Fruit fly (Drosophila melanogaster): ENCODE results near the gene CG31550.

The CG31550 gene

DNA sequence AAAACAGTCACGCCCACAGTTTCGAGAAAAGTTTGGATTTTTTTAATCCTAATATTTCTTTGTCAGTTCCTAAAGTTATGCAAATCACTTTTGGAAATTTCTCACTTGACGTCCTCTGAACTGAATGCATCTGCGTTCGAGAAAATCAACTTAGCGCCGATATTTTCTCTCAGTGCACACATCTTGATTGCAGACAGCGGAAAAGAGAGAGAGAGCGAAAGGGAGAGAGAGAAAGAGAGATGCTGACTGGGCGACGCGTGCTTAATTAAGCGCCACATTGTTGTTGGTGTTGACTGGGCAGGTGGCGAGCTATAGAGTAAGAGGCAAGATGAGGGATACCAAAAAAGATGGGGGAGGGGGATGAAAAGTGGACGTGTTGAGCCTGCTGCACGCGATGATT lies 33.3 kb downstream of the CG31550 start (continued):
- TF ChIP-seq Mad (GFP tag; optimal IDR thresholded peaks at IDR 0.05), result peak; percentile 50
- peak; percentile 52 for TF ChIP-seq lmd (GFP tag; IDR thresholded peaks at IDR 0.05)
- no peak for TF ChIP-seq pan (optimal IDR thresholded peaks at IDR 0.05)
- TF ChIP-seq pan (GFP tag; optimal IDR thresholded peaks at IDR 0.05 in 1 of 2, IDR thresholded peaks at IDR 0.05 in 1 of 2), result peak in 1 of 2 experiments; percentile 66
- peak; percentile 61 for TF ChIP-seq CG4424 (GFP tag; optimal IDR thresholded peaks at IDR 0.05)
- TF ChIP-seq CG17612 (GFP tag; IDR thresholded peaks at IDR 0.05), result no peak
- TF ChIP-seq zf30C (GFP tag; optimal IDR thresholded peaks at IDR 0.05), result peak; percentile 69
- TF ChIP-seq Dad (GFP tag; optimal IDR thresholded peaks at IDR 0.05), result peak; percentile 49
- TF ChIP-seq vvl (GFP tag; IDR thresholded peaks at IDR 0.05), result peak; percentile 61
- no peak for TF ChIP-seq CG12299 (tag; optimal IDR thresholded peaks at IDR 0.05)
- no peak for TF ChIP-seq Fer1 (GFP tag; optimal IDR thresholded peaks at IDR 0.05)
- no peak for TF ChIP-seq ssp (GFP tag; IDR thresholded peaks at IDR 0.05)
- TF ChIP-seq gro (GFP tag; optimal IDR thresholded peaks at IDR 0.05), result no peak
- TF ChIP-seq row (GFP tag; IDR thresholded peaks at IDR 0.05), result peak; percentile 61
- peak; percentile 34 for TF ChIP-seq Bdp1 (GFP tag; optimal IDR thresholded peaks at IDR 0.05)
- TF ChIP-seq CG13775 (GFP tag; optimal IDR thresholded peaks at IDR 0.05), result no peak
- TF ChIP-seq Camta (GFP tag; optimal IDR thresholded peaks at IDR 0.05), result peak; percentile 1
- peak; percentile 51; the same call in 1 of the 3 replicates for TF ChIP-seq CG34422 (GFP tag; IDR thresholded peaks at IDR 0.05)
- TF ChIP-seq Mrtf (GFP tag; IDR thresholded peaks at IDR 0.05), result 0 out of 3 replicates have a peak, but pooled peaks have one; percentile 47
- TF ChIP-seq scrt (GFP tag; optimal IDR thresholded peaks at IDR 0.05), result no peak
- TF ChIP-seq pros (GFP tag; optimal IDR thresholded peaks at IDR 0.05), result no peak
- TF ChIP-seq Nf-YB (GFP tag; optimal IDR thresholded peaks at IDR 0.05), result no peak
- TF ChIP-seq CG4328 (GFP tag; optimal IDR thresholded peaks at IDR 0.05), result no peak
- TF ChIP-seq ken (GFP tag; IDR thresholded peaks at IDR 0.05), result peak; percentile 60; the same call in 1 of the 3 replicates
- TF ChIP-seq Nf-YC (tag; optimal IDR thresholded peaks at IDR 0.05), result no peak
- no peak for TF ChIP-seq ash1 (GFP tag; optimal IDR thresholded peaks at IDR 0.05)
- TF ChIP-seq Deaf1 (tag; optimal IDR thresholded peaks at IDR 0.05), result no peak
- peak; percentile 32; the same call in 1 of the 2 replicates for TF ChIP-seq HLH3B (GFP tag; IDR thresholded peaks at IDR 0.05)
- TF ChIP-seq pfk (GFP tag; optimal IDR thresholded peaks at IDR 0.05), result no peak
- TF ChIP-seq tap (tag; optimal IDR thresholded peaks at IDR 0.05), result peak; percentile 60
- TF ChIP-seq BtbVII (GFP tag; optimal IDR thresholded peaks at IDR 0.05), result no peak
- no peak for TF ChIP-seq CG13123 (GFP tag; optimal IDR thresholded peaks at IDR 0.05)
- peak; percentile 10 for TF ChIP-seq Asciz (GFP tag; optimal IDR thresholded peaks at IDR 0.05)
- peak; percentile 46 for TF ChIP-seq onecut (GFP tag; IDR thresholded peaks at IDR 0.05)
- TF ChIP-seq CG11247 (GFP tag; IDR thresholded peaks at IDR 0.05), result no peak
- TF ChIP-seq CG13296 (GFP tag; optimal IDR thresholded peaks at IDR 0.05), result no peak
- no peak for TF ChIP-seq twi (tag; optimal IDR thresholded peaks at IDR 0.05)
- peak; percentile 40 for TF ChIP-seq repo (GFP tag; optimal IDR thresholded peaks at IDR 0.05)
- TF ChIP-seq CG12744 (GFP tag; optimal IDR thresholded peaks at IDR 0.05), result peak; percentile 5
- no peak for TF ChIP-seq Dfd (GFP tag; optimal IDR thresholded peaks at IDR 0.05)
- TF ChIP-seq stwl (tag; optimal IDR thresholded peaks at IDR 0.05), result no peak
- TF ChIP-seq CG4820 (GFP tag; optimal IDR thresholded peaks at IDR 0.05), result peak; percentile 20
- no peak for TF ChIP-seq Lhr (GFP tag; optimal IDR thresholded peaks at IDR 0.05)
- TF ChIP-seq PHDP (tag; optimal IDR thresholded peaks at IDR 0.05), result peak; percentile 31
- TF ChIP-seq org-1 (GFP tag; optimal IDR thresholded peaks at IDR 0.05), result peak; percentile 43
- TF ChIP-seq CG7928 (GFP tag; optimal IDR thresholded peaks at IDR 0.05), result no peak
- TF ChIP-seq CG2120 (GFP tag; optimal IDR thresholded peaks at IDR 0.05), result peak; percentile 36
- TF ChIP-seq bsh (GFP tag; optimal IDR thresholded peaks at IDR 0.05), result peak in 1 of 2 experiments; percentile 65
- TF ChIP-seq kni (GFP tag; optimal IDR thresholded peaks at IDR 0.05), result no peak
- TF ChIP-seq Taf1 (GFP tag; IDR thresholded peaks at IDR 0.05), result no peak
- TF ChIP-seq nmo (GFP tag; optimal IDR thresholded peaks at IDR 0.05), result peak; percentile 49
- TF ChIP-seq gcm2 (GFP tag; optimal IDR thresholded peaks at IDR 0.05), result no peak

Data from whole organism, embryonic.